Comparison of ENCODE assay signal across 6 worm cellular contexts in the genomic region with DNA sequence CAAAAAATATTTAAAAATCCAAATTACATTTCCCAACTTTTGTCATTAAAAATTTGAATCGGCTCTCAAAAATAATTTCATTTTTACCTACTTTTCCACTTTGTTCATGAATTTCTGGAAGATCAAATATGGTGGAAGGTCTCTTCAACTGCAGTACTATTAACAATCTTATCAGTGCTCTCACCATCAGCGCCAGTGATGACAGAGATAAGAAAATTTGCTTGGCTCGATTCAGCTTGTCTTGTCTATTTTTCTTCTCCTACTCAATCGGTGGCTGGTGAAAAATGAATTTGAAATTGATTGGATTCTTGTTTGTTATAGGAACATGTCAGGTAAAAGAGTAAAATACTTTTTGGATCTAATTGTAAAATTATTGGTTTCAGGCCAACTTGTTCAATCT.
TF ChIP-seq lines count a peak whose summit lies in the region.

Gene cpz-2 (plus strand): TSS at position 210 of the 400 bp plus-strand sequence.

TF ChIP-seq in whole organism, L1 larva, 84 proteins besides CTCF, POLR2A, EP300 and RAD21:
- TF ChIP-seq fos-1 (tag; optimal IDR thresholded peaks at IDR 0.05; lab: Kevin White, UChicago), result no peak
- TF ChIP-seq elt-2 (tag; optimal IDR thresholded peaks at IDR 0.05; lab: Kevin White, UChicago), result peak; percentile 56
TF ChIP-seq in whole organism, L1 larva: peak in this region for 1.

TF ChIP-seq in whole organism, L2 larva, 48 proteins besides CTCF, POLR2A, EP300 and RAD21:
- TF ChIP-seq nhr-12 (tag; optimal IDR thresholded peaks at IDR 0.05; lab: Kevin White, UChicago), result no peak
- TF ChIP-seq skn-1 (tag; optimal IDR thresholded peaks at IDR 0.05; lab: Kevin White, UChicago), result peak; percentile 23
- TF ChIP-seq crh-2 (tag; optimal IDR thresholded peaks at IDR 0.05; lab: Kevin White, UChicago), result peak; percentile 21
- peak; percentile 12 for TF ChIP-seq gmeb-1 (tag; optimal IDR thresholded peaks at IDR 0.05; lab: Kevin White, UChicago)
- no peak for TF ChIP-seq zag-1 (tag; optimal IDR thresholded peaks at IDR 0.05; lab: Kevin White, UChicago)
- TF ChIP-seq lin-13 (GFP tag; optimal IDR thresholded peaks at IDR 0.05; lab: Kevin White, UChicago), result no peak
- peak; percentile 70 for TF ChIP-seq fos-1 (tag; optimal IDR thresholded peaks at IDR 0.05; lab: Kevin White, UChicago)
- no peak for TF ChIP-seq ama-1 (optimal IDR thresholded peaks at IDR 0.05; lab: Kevin White, UChicago)
- no peak for TF ChIP-seq unc-39 (tag; optimal IDR thresholded peaks at IDR 0.05; lab: Kevin White, UChicago)
- no peak for TF ChIP-seq snpc-4 (tag; optimal IDR thresholded peaks at IDR 0.05; lab: Kevin White, UChicago)
- TF ChIP-seq C34F6.9 (tag; optimal IDR thresholded peaks at IDR 0.05; lab: Kevin White, UChicago), result no peak
- no peak for TF ChIP-seq lin-39 (tag; optimal IDR thresholded peaks at IDR 0.05; lab: Kevin White, UChicago)
- no peak for TF ChIP-seq sma-3 (GFP tag; optimal IDR thresholded peaks at IDR 0.05; lab: Kevin White, UChicago)
- TF ChIP-seq aly-2 (tag; optimal IDR thresholded peaks at IDR 0.05; lab: Kevin White, UChicago), result no peak

TF ChIP-seq in whole organism, L3 larva, 47 proteins besides CTCF, POLR2A, EP300 and RAD21:
- TF ChIP-seq unc-39 (tag; optimal IDR thresholded peaks at IDR 0.05; lab: Kevin White, UChicago) (no peak), nhr-67 (tag; optimal IDR thresholded peaks at IDR 0.05; lab: Kevin White, UChicago) (no peak), mdl-1 (tag; optimal IDR thresholded peaks at IDR 0.05; lab: Kevin White, UChicago) (no peak), nhr-12 (tag; optimal IDR thresholded peaks at IDR 0.05; lab: Kevin White, UChicago) (no peak), hmg-11 (tag; optimal IDR thresholded peaks at IDR 0.05; lab: Kevin White, UChicago) (no peak), nhr-25 (tag; optimal IDR thresholded peaks at IDR 0.05; lab: Kevin White, UChicago) (no peak), lsy-12 (tag; optimal IDR thresholded peaks at IDR 0.05; lab: Kevin White, UChicago) (no peak), mml-1 (tag; optimal IDR thresholded peaks at IDR 0.05; lab: Kevin White, UChicago) (no peak), R02D3.7 (tag; optimal IDR thresholded peaks at IDR 0.05; lab: Kevin White, UChicago) (no peak), ztf-4 (tag; optimal IDR thresholded peaks at IDR 0.05; lab: Kevin White, UChicago) (no peak), elt-2 (tag; optimal IDR thresholded peaks at IDR 0.05; lab: Kevin White, UChicago) (peak; percentile 85), fos-1 (tag; optimal IDR thresholded peaks at IDR 0.05; lab: Kevin White, UChicago) (no peak), ceh-9 (tag; optimal IDR thresholded peaks at IDR 0.05; lab: Kevin White, UChicago) (no peak), ceh-16 (tag; optimal IDR thresholded peaks at IDR 0.05; lab: Kevin White, UChicago) (no peak), pqm-1 (tag; optimal IDR thresholded peaks at IDR 0.05; lab: Kevin White, UChicago) (peak; percentile 44)

TF ChIP-seq in whole organism, L4 larva, 104 proteins besides CTCF, POLR2A, EP300 and RAD21 (continues in another document):
- TF ChIP-seq Y105C5A.15 (GFP tag; IDR thresholded peaks at IDR 0.05; lab: Robert Waterston, UW) (no peak), daf-16 (GFP tag; optimal IDR thresholded peaks at IDR 0.05; lab: Kevin White, UChicago) (no peak), daf-16 (tag; optimal IDR thresholded peaks at IDR 0.05; lab: Kevin White, UChicago) (peak; percentile 57), nhr-111 (GFP tag; optimal IDR thresholded peaks at IDR 0.05; lab: Kevin White, UChicago) (no peak), ceh-20 (GFP tag; IDR thresholded peaks at IDR 0.05; lab: Robert Waterston, UW) (no peak), ceh-62 (tag; optimal IDR thresholded peaks at IDR 0.05; lab: Kevin White, UChicago) (no peak), hlh-11 (tag; optimal IDR thresholded peaks at IDR 0.05; lab: Kevin White, UChicago) (peak; percentile 24), pqm-1 (tag; optimal IDR thresholded peaks at IDR 0.05; lab: Kevin White, UChicago) (peak; percentile 60), cey-2 (tag; optimal IDR thresholded peaks at IDR 0.05; lab: Kevin White, UChicago; ENCODE audit: borderline replicate concordance, insufficient read depth) (no peak), nhr-28 (tag; optimal IDR thresholded peaks at IDR 0.05; lab: Kevin White, UChicago) (peak; percentile 38), dve-1 (tag; optimal IDR thresholded peaks at IDR 0.05; lab: Kevin White, UChicago; ENCODE audit: insufficient read depth) (peak; percentile 60), ama-1 (optimal IDR thresholded peaks at IDR 0.05; lab: Kevin White, UChicago) (no peak), ces-1 (GFP tag; optimal IDR thresholded peaks at IDR 0.05; lab: Kevin White, UChicago) (no peak), daf-12 (tag; optimal IDR thresholded peaks at IDR 0.05; lab: Kevin White, UChicago) (no peak), lin-15B (tag; optimal IDR thresholded peaks at IDR 0.05; lab: Kevin White, UChicago) (no peak), daf-8 (GFP tag; IDR thresholded peaks at IDR 0.05; lab: Robert Waterston, UW) (no peak), set-16 (GFP tag; IDR thresholded peaks at IDR 0.05; lab: Robert Waterston, UW) (no peak), fkh-10 (GFP tag; optimal IDR thresholded peaks at IDR 0.05; lab: Kevin White, UChicago) (no peak), snpc-1.2 (GFP tag; IDR thresholded peaks at IDR 0.05; lab: Robert Waterston, UW) (no peak), F37D6.2 (tag; optimal IDR thresholded peaks at IDR 0.05; lab: Kevin White, UChicago) (no peak), dmd-8 (GFP tag; IDR thresholded peaks at IDR 0.05; lab: Robert Waterston, UW) (no peak)

TF ChIP-seq in whole organism, late embryonic, 69 proteins besides CTCF, POLR2A, EP300 and RAD21:
- no peak for TF ChIP-seq elt-4 (tag; optimal IDR thresholded peaks at IDR 0.05; lab: Kevin White, UChicago)
- no peak for TF ChIP-seq ttx-3 (tag; optimal IDR thresholded peaks at IDR 0.05; lab: Kevin White, UChicago)
- no peak for TF ChIP-seq ceh-30 (tag; optimal IDR thresholded peaks at IDR 0.05; lab: Kevin White, UChicago)
- peak; percentile 72 for TF ChIP-seq elt-2 (tag; optimal IDR thresholded peaks at IDR 0.05; lab: Kevin White, UChicago)
- TF ChIP-seq hlh-30 (tag; optimal IDR thresholded peaks at IDR 0.05; lab: Kevin White, UChicago; ENCODE audit: insufficient read depth), result no peak
- TF ChIP-seq ceh-19 (GFP tag; optimal IDR thresholded peaks at IDR 0.05; lab: Kevin White, UChicago), result no peak

TF ChIP-seq in whole organism, young adult, 124 proteins besides CTCF, POLR2A, EP300 and RAD21:
- TF ChIP-seq nhr-80 (tag; optimal IDR thresholded peaks at IDR 0.05; lab: Kevin White, UChicago) (peak; percentile 74), ztf-18 (tag; optimal IDR thresholded peaks at IDR 0.05; lab: Kevin White, UChicago) (no peak)
TF ChIP-seq in whole organism, young adult: peak in this region for 1.
